Worm (Caenorhabditis elegans) whole organism, young adult: Measurements from ENCODE around the gene ncx-2.

Experiments
- C06A6.2 ChIP-seq: fragments of 200-800 bp; sonication (Bioruptor generic); conservative IDR thresholded peaks from 2 replicates; pipeline ENCODE4 v1.3.6; 2022; ENCODE audit warnings: missing genetic modification characterization, missing compliant biosample characterization
- C17E4.6 ChIP-seq: fragments of 200-800 bp; sonication (Bioruptor generic); IDR thresholded peaks from 2 replicates; pipeline ENCODE4 v1.3.6; 2022; ENCODE audit warnings: missing genetic modification reagents, missing genetic modification characterization, missing compliant biosample characterization
- F52B5.7 ChIP-seq: sonication (generic microtip); optimal IDR thresholded peaks from 2 replicates; lab custom pipeline; 2016; ENCODE audit warnings: mild to moderate bottlenecking, missing genetic modification characterization, missing compliant biosample characterization
- F55B11.4 ChIP-seq: sonication (generic microtip); optimal IDR thresholded peaks from 2 replicates; lab custom pipeline; 2016; ENCODE audit warnings: missing compliant biosample characterization, missing genetic modification characterization, borderline replicate concordance; ENCODE audit not compliant: insufficient read depth
- K12H6.12 ChIP-seq: fragments of 200-800 bp; sonication (Bioruptor generic); optimal IDR thresholded peaks from 2 replicates; lab custom pipeline; 2018; ENCODE audit warnings: mild to moderate bottlenecking, missing genetic modification characterization, missing compliant biosample characterization
- T07F8.4 ChIP-seq: sonication (generic microtip); optimal IDR thresholded peaks from 2 replicates; lab custom pipeline; 2016; ENCODE audit warnings: mild to moderate bottlenecking, missing genetic modification characterization, moderate library complexity, missing compliant biosample characterization
- Y95B8A.8 ChIP-seq: fragments of 200-800 bp; sonication (Bioruptor generic); IDR thresholded peaks from 2 replicates; pipeline ENCODE4 v1.3.6; 2022; ENCODE audit warnings: missing genetic modification reagents, missing genetic modification characterization, missing compliant biosample characterization
- aptf-3 ChIP-seq: fragments of 200-800 bp; sonication (Bioruptor generic); IDR thresholded peaks from 2 replicates; pipeline ENCODE4 v1.3.6; 2022; ENCODE audit warnings: missing genetic modification characterization, missing compliant biosample characterization
- atf-7 ChIP-seq: sonication (generic microtip); optimal IDR thresholded peaks from 2 replicates; lab custom pipeline; 2017; ENCODE audit warnings: mild to moderate bottlenecking, missing genetic modification characterization, missing compliant biosample characterization
- attf-3 ChIP-seq: fragments of 200-800 bp; sonication (Bioruptor generic); conservative IDR thresholded peaks from 2 replicates; pipeline ENCODE4 v1.3.6; 2022; ENCODE audit warnings: missing genetic modification reagents, missing genetic modification characterization, missing compliant biosample characterization
- attf-6 ChIP-seq: fragments of 200-800 bp; sonication (Bioruptor generic); IDR thresholded peaks from 2 replicates; pipeline ENCODE4 v1.3.6; 2022; ENCODE audit warnings: missing genetic modification reagents, missing genetic modification characterization, missing compliant biosample characterization
- bed-1 ChIP-seq: fragments of 200-800 bp; sonication (Bioruptor generic); IDR thresholded peaks from 2 replicates; pipeline ENCODE4 v1.3.6; 2022; ENCODE audit warnings: missing genetic modification reagents, missing genetic modification characterization, missing compliant biosample characterization
- bed-2 ChIP-seq: fragments of 200-800 bp; sonication (Bioruptor generic); IDR thresholded peaks from 2 replicates; pipeline ENCODE4 v1.3.6; 2022; ENCODE audit warnings: missing genetic modification reagents, missing genetic modification characterization, missing compliant biosample characterization
- cebp-1 ChIP-seq, 2 experiments: fragments of 200-800 bp in 1 of 2; sonication (Bioruptor generic) in 1 of 2; sonication (generic microtip) in 1 of 2; IDR thresholded peaks in 1 of 2; optimal IDR thresholded peaks in 1 of 2; 2 replicates each; pipeline versions ENCODE4 v1.3.6 to Lab custom; 2017 to 2022; ENCODE audit warnings: missing compliant biosample characterization in 2 of 2, missing genetic modification characterization in 2 of 2, mild to moderate bottlenecking in 1 of 2, missing genetic modification reagents in 1 of 2, moderate library complexity in 1 of 2
- ceh-100 ChIP-seq: fragments of 200-800 bp; sonication (Bioruptor generic); IDR thresholded peaks from 2 replicates; pipeline ENCODE4 v1.3.6; 2022; ENCODE audit warnings: missing genetic modification reagents, missing genetic modification characterization, missing compliant biosample characterization
- ceh-27 ChIP-seq: fragments of 200-800 bp; sonication (Bioruptor generic); optimal IDR thresholded peaks from 2 replicates; lab custom pipeline; 2018; ENCODE audit warnings: mild to moderate bottlenecking, missing genetic modification characterization, moderate library complexity, missing compliant biosample characterization
- chd-7 ChIP-seq: sonication (generic microtip); optimal IDR thresholded peaks from 2 replicates; lab custom pipeline; 2016; ENCODE audit warnings: mild to moderate bottlenecking, missing genetic modification characterization, moderate library complexity, missing compliant biosample characterization
- dpl-1 ChIP-seq: fragments of 150-350 bp; optimal IDR thresholded peaks from 2 replicates; lab custom pipeline; 2014; ENCODE audit warnings: missing biosample characterization, missing genetic modification reagents, missing genetic modification characterization
- efl-1 ChIP-seq: fragments of 150-350 bp; optimal IDR thresholded peaks from 2 replicates; lab custom pipeline; 2014; ENCODE audit warnings: missing biosample characterization, missing genetic modification reagents, missing genetic modification characterization
- egl-18 ChIP-seq: fragments of 200-800 bp; sonication (Bioruptor generic); IDR thresholded peaks from 2 replicates; pipeline ENCODE4 v1.3.6; 2022; ENCODE audit warnings: missing genetic modification reagents, missing genetic modification characterization, missing compliant biosample characterization
- egl-44 ChIP-seq: fragments of 200-800 bp; sonication (Bioruptor generic); IDR thresholded peaks from 2 replicates; pipeline ENCODE4 v1.3.6; 2022; ENCODE audit warnings: missing genetic modification reagents, missing genetic modification characterization, missing compliant biosample characterization
- egrh-3 ChIP-seq: fragments of 200-800 bp; sonication (Bioruptor generic); IDR thresholded peaks from 2 replicates; pipeline ENCODE4 v1.3.6; 2022; ENCODE audit warnings: missing genetic modification reagents, missing genetic modification characterization, missing compliant biosample characterization
- ekl-4 ChIP-seq: fragments of 200-800 bp; sonication (Bioruptor generic); IDR thresholded peaks from 2 replicates; pipeline ENCODE4 v1.3.6; 2022; ENCODE audit warnings: missing genetic modification reagents, missing genetic modification characterization, missing compliant biosample characterization
- ets-4 ChIP-seq: fragments of 200-800 bp; sonication (Bioruptor generic); optimal IDR thresholded peaks from 2 replicates; lab custom pipeline; 2018; ENCODE audit warnings: mild to moderate bottlenecking, missing genetic modification characterization, missing compliant biosample characterization
- him-1 ChIP-seq: sonication (generic microtip); optimal IDR thresholded peaks from 2 replicates; lab custom pipeline; 2016; ENCODE audit warnings: missing genotype, missing genetic modification reagents, missing genetic modification characterization, missing compliant biosample characterization
- hrde-1 ChIP-seq: sonication (generic microtip); optimal IDR thresholded peaks from 2 replicates; lab custom pipeline; 2016; ENCODE audit warnings: missing genetic modification characterization, mild to moderate bottlenecking, missing compliant biosample characterization, moderate library complexity, missing genotype, missing genetic modification reagents, borderline replicate concordance
- let-607 ChIP-seq, 2 experiments: fragments of 200-800 bp in 1 of 2; sonication (Bioruptor generic) in 1 of 2; sonication (generic microtip) in 1 of 2; optimal IDR thresholded peaks; 2 replicates each; lab custom pipeline; 2016 to 2018; ENCODE audit warnings: mild to moderate bottlenecking in 2 of 2, missing compliant biosample characterization in 2 of 2, missing genetic modification characterization in 2 of 2, moderate library complexity in 2 of 2, missing genotype in 1 of 2
- lin-40 ChIP-seq: sonication (generic microtip); optimal IDR thresholded peaks from 2 replicates; lab custom pipeline; 2016; ENCODE audit warnings: missing genetic modification characterization, mild to moderate bottlenecking, missing compliant biosample characterization, missing genotype, missing genetic modification reagents
- lir-1 ChIP-seq: fragments of 200-800 bp; sonication (Bioruptor generic); conservative IDR thresholded peaks from 2 replicates; pipeline ENCODE4 v1.3.6; 2022; ENCODE audit warnings: missing genetic modification reagents, missing genetic modification characterization, missing compliant biosample characterization
- lsy-27 ChIP-seq: sonication (generic microtip); optimal IDR thresholded peaks from 2 replicates; lab custom pipeline; 2017; ENCODE audit warnings: missing genetic modification characterization, mild to moderate bottlenecking, missing compliant biosample characterization, antibody characterized with exemption, missing genotype, borderline replicate concordance; ENCODE audit not compliant: insufficient read depth
- madf-6 ChIP-seq: fragments of 200-800 bp; sonication (Bioruptor generic); IDR thresholded peaks from 2 replicates; pipeline ENCODE4 v1.3.6; 2022; ENCODE audit warnings: missing genetic modification reagents, missing genetic modification characterization, missing compliant biosample characterization
- nhr-90 ChIP-seq: sonication (generic microtip); optimal IDR thresholded peaks from 2 replicates; lab custom pipeline; 2016; ENCODE audit warnings: missing genotype, mild to moderate bottlenecking, missing genetic modification characterization, missing compliant biosample characterization
- snpc-3.4 ChIP-seq: sonication (generic microtip); optimal IDR thresholded peaks from 2 replicates; lab custom pipeline; 2017; ENCODE audit warnings: missing genetic modification characterization, mild to moderate bottlenecking, missing compliant biosample characterization, antibody characterized with exemption, moderate library complexity, missing genotype, missing genetic modification reagents
- snpc-4 ChIP-seq, 5 experiments: fragments of 150-350 bp in 1 of 5; sonication (generic microtip) in 4 of 5; optimal IDR thresholded peaks; 2 replicates each; lab custom pipeline; 2014 to 2018; ENCODE audit warnings: missing genetic modification characterization in 5 of 5, missing biosample characterization in 3 of 5, antibody characterized with exemption in 2 of 5, mild to moderate bottlenecking in 2 of 5, missing compliant biosample characterization in 2 of 5, missing genotype in 2 of 5, moderate library complexity in 2 of 5, missing genetic modification reagents in 1 of 5
- sptf-2 ChIP-seq: fragments of 200-800 bp; sonication (Bioruptor generic); optimal IDR thresholded peaks from 2 replicates; lab custom pipeline; 2018; ENCODE audit warnings: mild to moderate bottlenecking, missing genetic modification characterization, missing compliant biosample characterization
- tbx-9 ChIP-seq: sonication (generic microtip); optimal IDR thresholded peaks from 2 replicates; lab custom pipeline; 2016; ENCODE audit warnings: borderline replicate concordance, missing genetic modification characterization, inconsistent platforms, missing compliant biosample characterization
- tlf-1 ChIP-seq: fragments of 200-800 bp; sonication (Bioruptor generic); optimal IDR thresholded peaks from 2 replicates; lab custom pipeline; 2018; ENCODE audit warnings: mild to moderate bottlenecking, missing genetic modification characterization, missing compliant biosample characterization
- unc-130 ChIP-seq: sonication (generic microtip); optimal IDR thresholded peaks from 2 replicates; lab custom pipeline; 2016; ENCODE audit warnings: missing genetic modification reagents, missing genetic modification characterization, missing compliant biosample characterization
- unc-62 ChIP-seq: fragments of 150-350 bp; optimal IDR thresholded peaks from 2 replicates; lab custom pipeline; 2014; ENCODE audit warnings: missing biosample characterization, missing genetic modification reagents, missing genetic modification characterization
- xnd-1 ChIP-seq: sonication (generic microtip); optimal IDR thresholded peaks from 2 replicates; lab custom pipeline; 2016; ENCODE audit warnings: missing genotype, missing genetic modification reagents, missing genetic modification characterization, missing compliant biosample characterization
- zfh-2 ChIP-seq: fragments of 200-800 bp; sonication (Bioruptor generic); conservative IDR thresholded peaks from 2 replicates; pipeline ENCODE4 v1.3.6; 2022; ENCODE audit warnings: missing genetic modification reagents, missing genetic modification characterization, missing compliant biosample characterization
- zim-3 ChIP-seq: sonication (generic microtip); optimal IDR thresholded peaks from 2 replicates; lab custom pipeline; 2017; ENCODE audit warnings: mild to moderate bottlenecking, missing genetic modification characterization, moderate library complexity, missing compliant biosample characterization
- ztf-18 ChIP-seq: sonication (generic microtip); optimal IDR thresholded peaks from 2 replicates; lab custom pipeline; 2016; ENCODE audit warnings: missing genotype, mild to moderate bottlenecking, missing genetic modification characterization, missing compliant biosample characterization
- ztf-22 ChIP-seq: fragments of 200-800 bp; sonication (Bioruptor generic); optimal IDR thresholded peaks from 2 replicates; lab custom pipeline; 2018; ENCODE audit warnings: mild to moderate bottlenecking, missing genetic modification characterization, moderate library complexity, missing compliant biosample characterization
- ztf-3 ChIP-seq: fragments of 200-800 bp; sonication (Bioruptor generic); optimal IDR thresholded peaks from 2 replicates; lab custom pipeline; 2018; ENCODE audit warnings: mild to moderate bottlenecking, missing genetic modification characterization, missing compliant biosample characterization
- ztf-6 ChIP-seq: fragments of 200-800 bp; sonication (Bioruptor generic); IDR thresholded peaks from 2 replicates; pipeline ENCODE4 v1.3.6; 2022; ENCODE audit warnings: missing genetic modification reagents, missing genetic modification characterization, missing compliant biosample characterization

The ncx-2 gene

DNA sequence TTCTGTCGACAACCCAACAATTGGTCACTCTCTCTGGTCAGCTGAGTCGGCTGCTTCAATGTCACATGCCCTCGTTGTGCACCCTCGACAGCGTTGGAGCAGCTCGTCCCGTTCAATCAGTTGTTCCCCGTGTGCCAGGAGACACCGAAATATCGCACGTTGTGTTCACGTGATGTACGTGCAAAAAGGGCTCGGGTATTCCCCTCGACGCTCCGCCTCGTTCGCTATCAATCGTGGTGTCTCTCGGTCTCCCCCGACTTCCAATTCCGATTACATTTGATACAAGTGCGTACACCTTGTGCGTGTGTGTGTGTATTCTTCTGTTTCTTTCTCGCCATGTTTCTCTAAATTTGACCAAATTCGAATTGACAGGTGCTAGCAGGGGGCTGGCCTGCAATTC, 32.0 kb upstream of the ncx-2 start (continued):
- TF ChIP-seq him-1 (tag; lab: Kevin White, UChicago) (no peak), attf-6 (no peak), zim-3 (tag; lab: Kevin White, UChicago) (no peak), snpc-4 (GFP tag; optimal IDR thresholded peaks at IDR 0.05; lab: Kevin White, UChicago) (no peak), snpc-4 (tag; optimal IDR thresholded peaks at IDR 0.05; lab: Kevin White, UChicago) (peak in 3 of 4 experiments; percentile 6 to 56 (median 37)), sptf-2 (GFP tag; lab: Kevin White, UChicago) (no peak), ztf-18 (tag; lab: Kevin White, UChicago) (peak; percentile 38), ekl-4 (0 out of 2 replicates have a peak, but pooled peaks have one; percentile 44), nhr-90 (tag; lab: Kevin White, UChicago) (peak; percentile 46), C17E4.6 (GFP tag; lab: Robert Waterston, UW) (no peak), unc-130 (GFP tag; lab: Kevin White, UChicago) (no peak), lsy-27 (tag; lab: Kevin White, UChicago) (no peak), attf-3 (GFP tag; lab: Robert Waterston, UW) (no peak), efl-1 (GFP tag; lab: Kevin White, UChicago) (no peak), ztf-3 (GFP tag; lab: Kevin White, UChicago) (no peak), T07F8.4 (no peak), aptf-3 (GFP tag; lab: Robert Waterston, UW) (no peak), bed-1 (GFP tag; lab: Robert Waterston, UW) (no peak), K12H6.12 (tag; lab: Kevin White, UChicago) (no peak), ztf-6 (GFP tag; lab: Robert Waterston, UW) (0 out of 2 replicates have a peak, but pooled peaks have one; percentile 10), bed-2 (no peak), lin-40 (tag; lab: Kevin White, UChicago) (no peak), zfh-2 (GFP tag; lab: Robert Waterston, UW) (peak; percentile 86), snpc-3.4 (tag; lab: Kevin White, UChicago) (no peak), madf-6 (no peak), xnd-1 (no peak), dpl-1 (GFP tag; lab: Kevin White, UChicago) (no peak), hrde-1 (no peak), ets-4 (GFP tag; lab: Kevin White, UChicago) (peak; percentile 62), lir-1 (GFP tag; lab: Robert Waterston, UW) (peak; percentile 36; the same call in 1 of the 2 replicates), egrh-3 (GFP tag; lab: Robert Waterston, UW) (no peak), egl-44 (GFP tag; lab: Robert Waterston, UW) (peak; percentile 84; the same call in 1 of the 2 replicates), Y95B8A.8 (GFP tag; lab: Robert Waterston, UW) (no peak), atf-7 (tag; lab: Kevin White, UChicago) (peak; percentile 82), C06A6.2 (GFP tag; lab: Robert Waterston, UW) (0 out of 2 replicates have a peak, but pooled peaks have one; percentile 14), let-607 (tag; optimal IDR thresholded peaks at IDR 0.05; lab: Kevin White, UChicago) (peak in 1 of 2 experiments; percentile 18), egl-18 (GFP tag; lab: Robert Waterston, UW) (no peak), F55B11.4 (tag; lab: Kevin White, UChicago) (no peak), cebp-1 (GFP tag; IDR thresholded peaks at IDR 0.05; lab: Robert Waterston, UW) (no peak), cebp-1 (tag; optimal IDR thresholded peaks at IDR 0.05; lab: Kevin White, UChicago) (peak; percentile 81), ztf-22 (GFP tag; lab: Kevin White, UChicago) (peak; percentile 91), tlf-1 (GFP tag; lab: Kevin White, UChicago) (no peak), ceh-27 (GFP tag; lab: Kevin White, UChicago) (no peak), tbx-9 (tag; lab: Kevin White, UChicago) (no peak), chd-7 (tag; lab: Kevin White, UChicago) (peak; percentile 86), F52B5.7 (peak; percentile 11), ceh-100 (no peak), unc-62 (peak; percentile 4)
